Worm (Caenorhabditis elegans): ENCODE measurements around the gene ceh-31.

DNA sequence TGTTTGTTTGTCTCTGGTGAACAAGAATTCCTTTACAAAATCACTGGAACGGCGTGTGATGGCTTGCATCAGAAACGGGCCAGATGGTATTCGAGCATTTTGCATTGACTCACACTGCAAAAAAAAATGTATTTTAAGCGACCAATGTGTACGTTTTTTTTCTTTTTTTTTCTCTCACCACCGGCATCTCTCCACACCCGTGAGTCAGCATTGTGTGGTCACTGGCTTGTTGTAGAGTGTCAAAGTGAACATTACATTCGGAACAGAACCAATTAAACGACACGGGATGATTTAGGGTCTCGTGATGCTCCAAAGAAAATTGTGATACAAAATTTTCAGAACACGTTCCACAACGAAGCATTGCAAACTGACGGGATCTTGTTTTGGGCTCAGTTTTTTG, 31.3 kb upstream of the ceh-31 start:
- TF ChIP-seq ceh-82 (tag; optimal IDR thresholded peaks at IDR 0.05) = no peak
- TF ChIP-seq alr-1 (tag; optimal IDR thresholded peaks at IDR 0.05) = no peak
- no peak for TF ChIP-seq sma-3 (GFP tag; optimal IDR thresholded peaks at IDR 0.05)
- TF ChIP-seq aly-2 (tag; optimal IDR thresholded peaks at IDR 0.05) = no peak
- no peak for TF ChIP-seq ztf-4 (tag; optimal IDR thresholded peaks at IDR 0.05)
- no peak for TF ChIP-seq snpc-4 (tag; optimal IDR thresholded peaks at IDR 0.05)
- no peak for TF ChIP-seq elt-3 (tag; optimal IDR thresholded peaks at IDR 0.05)
- TF ChIP-seq unc-62 (GFP tag; optimal IDR thresholded peaks at IDR 0.05) = no peak
- no peak for TF ChIP-seq ZK546.5 (tag; optimal IDR thresholded peaks at IDR 0.05)
- TF ChIP-seq egl-27 (tag; optimal IDR thresholded peaks at IDR 0.05) = no peak
- TF ChIP-seq lin-39 (tag; optimal IDR thresholded peaks at IDR 0.05) = no peak
- no peak for TF ChIP-seq nhr-11 (tag; optimal IDR thresholded peaks at IDR 0.05)
- no peak for TF ChIP-seq elt-1 (tag; optimal IDR thresholded peaks at IDR 0.05)
- no peak for TF ChIP-seq nhr-6 (tag; optimal IDR thresholded peaks at IDR 0.05)

Data from whole organism, L2 larva.